Fruit fly (Drosophila melanogaster): Measurements from ENCODE around the gene PTPMT1.

PTPMT1 gene

dm6 chr3R:23782456-23783402 is 24.6 kb downstream of the PTPMT1 start (continued):
- TF ChIP-seq caup (GFP tag; optimal IDR thresholded peaks at IDR 0.05; ENCODE audit: severe bottlenecking) (peak; percentile 81), tup (GFP tag; optimal IDR thresholded peaks at IDR 0.05) (peak; percentile 30), CG12659 (GFP tag; optimal IDR thresholded peaks at IDR 0.05) (peak; percentile 75), Bteb2 (GFP tag; optimal IDR thresholded peaks at IDR 0.05) (peak; percentile 32)

dm6 chr3R:23783403-23783757 is 25.2 kb downstream of the PTPMT1 start:
- peak; percentile 56 for TF ChIP-seq Nf-YC (tag; optimal IDR thresholded peaks at IDR 0.05)
- TF ChIP-seq CG13424 (tag; optimal IDR thresholded peaks at IDR 0.05), result no peak
- TF ChIP-seq exex (tag; optimal IDR thresholded peaks at IDR 0.05), result peak; percentile 59
- no peak for TF ChIP-seq CG5953 (GFP tag; IDR thresholded peaks at IDR 0.05)
- TF ChIP-seq CG1233 (GFP tag; optimal IDR thresholded peaks at IDR 0.05), result no peak
- peak; percentile 49 for TF ChIP-seq CG34376 (GFP tag; optimal IDR thresholded peaks at IDR 0.05)
- TF ChIP-seq PHDP (tag; optimal IDR thresholded peaks at IDR 0.05), result no peak
- TF ChIP-seq CG18262 (tag; optimal IDR thresholded peaks at IDR 0.05), result no peak
- no peak for TF ChIP-seq Ada2b (GFP tag; IDR thresholded peaks at IDR 0.05)
- TF ChIP-seq CG3065 (GFP tag; optimal IDR thresholded peaks at IDR 0.05), result no peak
- TF ChIP-seq Pdp1 (GFP tag; optimal IDR thresholded peaks at IDR 0.05), result peak in 1 of 2 experiments; percentile 32
- TF ChIP-seq sd (tag; optimal IDR thresholded peaks at IDR 0.05), result peak; percentile 30
- TF ChIP-seq mirr (GFP tag; optimal IDR thresholded peaks at IDR 0.05), result peak; percentile 46
- TF ChIP-seq chinmo (GFP tag; IDR thresholded peaks at IDR 0.05; ENCODE audit: partially characterized antibody), result no peak
- no peak for TF ChIP-seq tgo (GFP tag; IDR thresholded peaks at IDR 0.05)

dm6 chr3R:23783961-23784360 is 25.8 kb downstream of the PTPMT1 start:
- peak; percentile 50 for TF ChIP-seq CG18619 (GFP tag; optimal IDR thresholded peaks at IDR 0.05)
- TF ChIP-seq sr (GFP tag; IDR thresholded peaks at IDR 0.05), result no peak
- TF ChIP-seq CG15479 (GFP tag; optimal IDR thresholded peaks at IDR 0.05), result no peak
- peak; percentile 38 for TF ChIP-seq CG16863 (GFP tag; optimal IDR thresholded peaks at IDR 0.05)
- peak; percentile 51 for TF ChIP-seq CG4404 (GFP tag; IDR thresholded peaks at IDR 0.05)
- peak; percentile 92 for TF ChIP-seq CG17361 (GFP tag; IDR thresholded peaks at IDR 0.05)
- TF ChIP-seq pan (optimal IDR thresholded peaks at IDR 0.05), result no peak
- peak in 1 of 2 experiments; percentile 63 for TF ChIP-seq pan (GFP tag; optimal IDR thresholded peaks at IDR 0.05 in 1 of 2, IDR thresholded peaks at IDR 0.05 in 1 of 2)
- peak; percentile 52 for TF ChIP-seq ac (GFP tag; optimal IDR thresholded peaks at IDR 0.05)
- TF ChIP-seq CG1792 (GFP tag; optimal IDR thresholded peaks at IDR 0.05), result no peak
- TF ChIP-seq lilli (GFP tag; optimal IDR thresholded peaks at IDR 0.05), result peak; percentile 51
- TF ChIP-seq tx (GFP tag; optimal IDR thresholded peaks at IDR 0.05), result peak; percentile 51
- peak in 1 of 2 experiments; percentile 54 for TF ChIP-seq Eip74EF (GFP tag; optimal IDR thresholded peaks at IDR 0.05)
- TF ChIP-seq Med (GFP tag), result peak; percentile 89
- TF ChIP-seq sens-2 (GFP tag; IDR thresholded peaks at IDR 0.05), result 0 out of 2 replicates have a peak, but pooled peaks have one; percentile 23
- peak; percentile 77 for TF ChIP-seq CG16815 (GFP tag; optimal IDR thresholded peaks at IDR 0.05)
- TF ChIP-seq dm (GFP tag; optimal IDR thresholded peaks at IDR 0.05), result peak; percentile 39
- peak; percentile 37 for TF ChIP-seq CG8089 (GFP tag; optimal IDR thresholded peaks at IDR 0.05)
- TF ChIP-seq CG2678 (tag; optimal IDR thresholded peaks at IDR 0.05), result peak; percentile 80
- peak; percentile 31 for TF ChIP-seq CG12769 (tag; optimal IDR thresholded peaks at IDR 0.05)
- TF ChIP-seq tna (GFP tag; IDR thresholded peaks at IDR 0.05; ENCODE audit: partially characterized antibody), result no peak
- peak; percentile 48; the same call in 1 of the 3 replicates for TF ChIP-seq ken (GFP tag; IDR thresholded peaks at IDR 0.05)
- peak; percentile 41 for TF ChIP-seq CG12071 (GFP tag; optimal IDR thresholded peaks at IDR 0.05)
- peak; percentile 9 for TF ChIP-seq stwl (tag; optimal IDR thresholded peaks at IDR 0.05)
- TF ChIP-seq CG6683 (GFP tag; optimal IDR thresholded peaks at IDR 0.05), result peak; percentile 26
- TF ChIP-seq Rx (GFP tag; IDR thresholded peaks at IDR 0.05), result no peak
- peak; percentile 59 for TF ChIP-seq Camta (GFP tag; optimal IDR thresholded peaks at IDR 0.05)
